Worm (Caenorhabditis elegans): ENCODE measurements around the gene F41B4.3.
"Not testable (repeated sequence)": the region's sequence is repeated elsewhere in the genome, so short reads cannot be mapped to it uniquely, and the experiment has no call there.

The F41B4.3 gene

ce11 chrX:6874723-6875122 lies 38.8 kb upstream of the F41B4.3 start, which contains the start of gene F41C6.4:
TSS of gene F41C6.4 (minus strand) at chrX:6874823.
- TF ChIP-seq Y79H2A.3 (GFP tag; conservative IDR thresholded peaks at IDR 0.05), result no peak
- TF ChIP-seq D2030.7 (GFP tag; IDR thresholded peaks at IDR 0.05), result no peak
- no peak for TF ChIP-seq efl-1 (GFP tag; optimal IDR thresholded peaks at IDR 0.05)
- TF ChIP-seq F10E7.11 (tag; optimal IDR thresholded peaks at IDR 0.05), result no peak
- TF ChIP-seq snpc-3.4 (tag; optimal IDR thresholded peaks at IDR 0.05), result no peak
- no peak for TF ChIP-seq hlh-12 (tag; optimal IDR thresholded peaks at IDR 0.05)
- TF ChIP-seq ceh-91 (GFP tag; IDR thresholded peaks at IDR 0.05), result no peak
- TF ChIP-seq T07F8.4 (tag; optimal IDR thresholded peaks at IDR 0.05), result no peak
- no peak for TF ChIP-seq unc-62 (GFP tag; optimal IDR thresholded peaks at IDR 0.05)
- no peak for TF ChIP-seq ccch-3 (GFP tag; optimal IDR thresholded peaks at IDR 0.05)
- TF ChIP-seq nfya-2 (GFP tag; IDR thresholded peaks at IDR 0.05), result no peak
- no peak for TF ChIP-seq snpc-4 (GFP tag; optimal IDR thresholded peaks at IDR 0.05)
- TF ChIP-seq snpc-4 (tag; optimal IDR thresholded peaks at IDR 0.05), result no peak
- no peak for TF ChIP-seq B0019.2 (GFP tag; conservative IDR thresholded peaks at IDR 0.05)
- TF ChIP-seq egl-44 (GFP tag; IDR thresholded peaks at IDR 0.05), result no peak

- TF ChIP-seq nfya-2 (GFP tag; IDR thresholded peaks at IDR 0.05); ztf-22 (GFP tag; optimal IDR thresholded peaks at IDR 0.05); D2030.7 (GFP tag; IDR thresholded peaks at IDR 0.05): not testable (repeated sequence)
Observed at ce11 chrX:6868669-6869068, 32.8 kb upstream of the F41B4.3 start, which contains the start of gene C53B7.6. TSS of gene C53B7.6 (minus strand) at chrX:6868769.

- TF ChIP-seq lir-1 (GFP tag; conservative IDR thresholded peaks at IDR 0.05) (no peak), ama-1 (optimal IDR thresholded peaks at IDR 0.05) (no peak), ama-1 (GFP tag; optimal IDR thresholded peaks at IDR 0.05) (peak in 1 of 2 experiments; percentile 94), madf-3 (GFP tag; IDR thresholded peaks at IDR 0.05) (peak; percentile 75; the same call in 1 of the 2 replicates), lin-40 (tag; optimal IDR thresholded peaks at IDR 0.05) (peak; percentile 57), bed-2 (GFP tag; IDR thresholded peaks at IDR 0.05) (peak; percentile 84; the same call in 1 of the 2 replicates), F22D6.2 (tag; optimal IDR thresholded peaks at IDR 0.05) (no peak), ztf-28 (GFP tag; IDR thresholded peaks at IDR 0.05) (0 out of 2 replicates have a peak, but pooled peaks have one; percentile 44), Y79H2A.3 (GFP tag; conservative IDR thresholded peaks at IDR 0.05) (no peak), C06A6.2 (GFP tag; conservative IDR thresholded peaks at IDR 0.05) (no peak; the same call in 1 of the 2 replicates), T07F8.4 (tag; optimal IDR thresholded peaks at IDR 0.05) (peak; percentile 84), dpl-1 (GFP tag; optimal IDR thresholded peaks at IDR 0.05) (no peak), aptf-3 (GFP tag; IDR thresholded peaks at IDR 0.05) (peak; percentile 87; the same call in 1 of the 2 replicates), cebp-1 (GFP tag; IDR thresholded peaks at IDR 0.05) (no peak), cebp-1 (tag; optimal IDR thresholded peaks at IDR 0.05) (no peak), let-607 (tag; optimal IDR thresholded peaks at IDR 0.05) (peak; percentile 61 to 62), B0336.3 (GFP tag; IDR thresholded peaks at IDR 0.05) (no peak; the same call in none of the 2 replicates), ccch-3 (GFP tag; optimal IDR thresholded peaks at IDR 0.05) (no peak), athp-1 (tag; optimal IDR thresholded peaks at IDR 0.05) (peak; percentile 44), ztf-6 (GFP tag; IDR thresholded peaks at IDR 0.05) (no peak), mes-4 (tag; optimal IDR thresholded peaks at IDR 0.05) (peak; percentile 91), ztf-22 (GFP tag; optimal IDR thresholded peaks at IDR 0.05) (peak; percentile 65), nfya-2 (GFP tag; IDR thresholded peaks at IDR 0.05) (0 out of 2 replicates have a peak, but pooled peaks have one; percentile 18), Y53G8AR.9 (GFP tag; conservative IDR thresholded peaks at IDR 0.05) (peak; percentile 84), attf-6 (GFP tag; IDR thresholded peaks at IDR 0.05) (peak; percentile 79), aptf-2 (GFP tag; conservative IDR thresholded peaks at IDR 0.05) (no peak), let-526 (GFP tag; IDR thresholded peaks at IDR 0.05) (0 out of 2 replicates have a peak, but pooled peaks have one; percentile 31), dpff-1 (tag; optimal IDR thresholded peaks at IDR 0.05) (no peak), sptf-2 (GFP tag; optimal IDR thresholded peaks at IDR 0.05) (peak; percentile 89), mcd-1 (GFP tag; IDR thresholded peaks at IDR 0.05) (no peak; the same call in 1 of the 2 replicates), sdz-38 (tag; optimal IDR thresholded peaks at IDR 0.05) (no peak), attf-3 (GFP tag; conservative IDR thresholded peaks at IDR 0.05) (no peak), ekl-4 (GFP tag; IDR thresholded peaks at IDR 0.05) (peak; percentile 77), zfh-2 (GFP tag; conservative IDR thresholded peaks at IDR 0.05) (no peak)
Observed at ce11 chrX:6867707-6868106, 31.8 kb upstream of the F41B4.3 start.

Measured in whole organism, young adult.